Fruit fly (Drosophila melanogaster): ENCODE data around the gene CG15394.

- TF ChIP-seq D1 (tag; optimal IDR thresholded peaks at IDR 0.05) = no peak
- TF ChIP-seq Snoo (tag; optimal IDR thresholded peaks at IDR 0.05) = no peak
- no peak for TF ChIP-seq CG8159 (tag; optimal IDR thresholded peaks at IDR 0.05)
- TF ChIP-seq CG15710 (tag; optimal IDR thresholded peaks at IDR 0.05) = no peak
- TF ChIP-seq Pif1A (GFP tag; optimal IDR thresholded peaks at IDR 0.05) = no peak
- TF ChIP-seq CG9948 (tag; optimal IDR thresholded peaks at IDR 0.05) = no peak
- TF ChIP-seq CG34367 (tag; optimal IDR thresholded peaks at IDR 0.05) = no peak
- no peak for TF ChIP-seq CG13204 (GFP tag; optimal IDR thresholded peaks at IDR 0.05)
- TF ChIP-seq CG10348 (GFP tag; IDR thresholded peaks at IDR 0.05) = no peak
- TF ChIP-seq CG32121 (GFP tag; IDR thresholded peaks at IDR 0.05) = no peak
- TF ChIP-seq EcR (GFP tag; optimal IDR thresholded peaks at IDR 0.05) = no peak
Measured at dm6 chr2L:2637002-2637377, 45.3 kb downstream of the CG15394 start.
